Fruit fly (Drosophila melanogaster) whole organism, adult: Measurements from ENCODE around the gene Vsx1.

Experiments
- CG11617 ChIP-seq: fragments of 200-800 bp; sonication (Bioruptor generic); optimal IDR thresholded peaks from 2 replicates; lab custom pipeline; 2017; ENCODE audit warnings: mild to moderate bottlenecking, missing biosample characterization, missing genetic modification reagents, missing genetic modification characterization
- CG12768 ChIP-seq: fragments of 200-800 bp; sonication (Bioruptor generic); optimal IDR thresholded peaks from 2 replicates; lab custom pipeline; 2017; ENCODE audit warnings: missing biosample characterization, missing genetic modification characterization, mild to moderate bottlenecking, moderate library complexity, missing genetic modification reagents
- CG14711 ChIP-seq: fragments of 200-800 bp; sonication (Bioruptor generic); optimal IDR thresholded peaks from 2 replicates; lab custom pipeline; 2018; ENCODE audit warnings: missing biosample characterization, mild to moderate bottlenecking, missing genetic modification characterization, moderate library complexity
- CG1620 ChIP-seq: fragments of 200-800 bp; sonication (Bioruptor generic); optimal IDR thresholded peaks from 2 replicates; lab custom pipeline; 2016; ENCODE audit warnings: missing biosample characterization, missing genetic modification characterization
- CG33017 ChIP-seq: fragments of 200-800 bp; sonication (Bioruptor generic); optimal IDR thresholded peaks from 2 replicates; lab custom pipeline; 2018; ENCODE audit warnings: missing biosample characterization, mild to moderate bottlenecking, missing genetic modification characterization, moderate library complexity
- CG5204 ChIP-seq: fragments of 200-800 bp; sonication (Bioruptor generic); optimal IDR thresholded peaks from 2 replicates; lab custom pipeline; 2016; ENCODE audit warnings: missing biosample characterization, missing genetic modification characterization
- CG7045 ChIP-seq: fragments of 200-800 bp; sonication (Bioruptor generic); optimal IDR thresholded peaks from 2 replicates; lab custom pipeline; 2017; ENCODE audit warnings: missing biosample characterization, mild to moderate bottlenecking, missing genetic modification characterization
- CG7101 ChIP-seq: fragments of 200-800 bp; sonication (Bioruptor generic); optimal IDR thresholded peaks from 2 replicates; lab custom pipeline; 2018; ENCODE audit warnings: missing biosample characterization, mild to moderate bottlenecking, missing genetic modification characterization, moderate library complexity
- Clk ChIP-seq: fragments of 200-800 bp; sonication (Bioruptor generic); optimal IDR thresholded peaks from 2 replicates; lab custom pipeline; 2017; ENCODE audit warnings: missing biosample characterization, missing genetic modification characterization
- Crg-1 ChIP-seq: fragments of 200-800 bp; sonication (Bioruptor generic); optimal IDR thresholded peaks from 2 replicates; lab custom pipeline; 2016; ENCODE audit warnings: missing biosample characterization, missing genetic modification characterization
- Hr96 ChIP-seq: fragments of 200-800 bp; sonication (Bioruptor generic); optimal IDR thresholded peaks from 2 replicates; lab custom pipeline; 2016; ENCODE audit warnings: missing biosample characterization, missing genetic modification characterization
- Mnt ChIP-seq: fragments of 200-800 bp; sonication (Bioruptor generic); optimal IDR thresholded peaks from 2 replicates; lab custom pipeline; 2016; ENCODE audit warnings: missing biosample characterization, mild to moderate bottlenecking, missing genetic modification characterization
- bab1 ChIP-seq: fragments of 200-800 bp; sonication (Bioruptor generic); optimal IDR thresholded peaks from 3 replicates; lab custom pipeline; 2019; ENCODE audit warnings: missing biosample characterization, mild to moderate bottlenecking, missing genetic modification characterization, moderate library complexity
- cic ChIP-seq: fragments of 200-800 bp; sonication (Bioruptor generic); optimal IDR thresholded peaks from 2 replicates; lab custom pipeline; 2017; ENCODE audit warnings: missing biosample characterization, mild to moderate bottlenecking, missing genetic modification characterization, moderate library complexity
- cnc ChIP-seq, 2 experiments: fragments of >200 bp; optimal IDR thresholded peaks; 2 replicates each; lab custom pipeline; 2017
- kay ChIP-seq: fragments of 200-800 bp; sonication (Bioruptor generic); peaks from one replicate; lab custom pipeline; 2016; ENCODE audit warnings: missing biosample characterization, missing genetic modification characterization, borderline replicate concordance
- ovo ChIP-seq: fragments of 200-800 bp; sonication (Bioruptor generic); optimal IDR thresholded peaks from 2 replicates; lab custom pipeline; 2016; ENCODE audit warnings: missing biosample characterization, missing genetic modification characterization
- pad ChIP-seq: fragments of 200-800 bp; sonication (Bioruptor generic); optimal IDR thresholded peaks from 3 replicates; lab custom pipeline; 2017; ENCODE audit warnings: missing biosample characterization, missing genetic modification characterization, mild to moderate bottlenecking, moderate library complexity, missing genetic modification reagents
- tj ChIP-seq: fragments of 200-800 bp; sonication (Bioruptor generic); optimal IDR thresholded peaks from 3 replicates; lab custom pipeline; 2017; ENCODE audit warnings: missing biosample characterization, mild to moderate bottlenecking, missing genetic modification characterization, moderate library complexity
- toe ChIP-seq: fragments of 200-800 bp; sonication (Bioruptor generic); optimal IDR thresholded peaks from 2 replicates; lab custom pipeline; 2016; ENCODE audit warnings: missing biosample characterization, missing genetic modification characterization

Vsx1 gene

DNA sequence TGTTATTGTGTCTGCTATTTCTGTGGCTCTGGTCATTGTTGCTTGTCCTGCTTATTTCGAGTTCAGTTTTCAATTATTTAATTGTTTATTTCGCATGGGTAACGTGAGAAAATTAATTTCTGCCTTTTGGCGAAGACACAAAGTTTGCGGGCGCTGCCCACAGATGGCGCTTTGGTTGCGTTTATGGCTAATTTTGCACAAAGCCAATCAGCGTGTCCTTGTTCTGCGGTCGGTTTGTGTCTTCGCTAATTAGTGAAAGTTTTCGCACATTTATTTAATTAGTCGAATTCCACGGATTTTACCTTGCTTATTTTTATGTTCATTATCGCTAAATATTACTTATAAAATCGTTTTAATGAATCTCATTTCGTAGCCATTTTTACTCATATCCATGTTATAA, 30.7 kb upstream of the Vsx1 start:
- TF ChIP-seq CG7045 (GFP tag; lab: Kevin White, UChicago) (no peak), tj (GFP tag; lab: Kevin White, UChicago) (no peak), CG5204 (GFP tag; lab: Kevin White, UChicago) (no peak), cnc (optimal IDR thresholded peaks at IDR 0.05; lab: Kevin White, UChicago) (no peak), kay (no peak), CG14711 (tag; lab: Kevin White, UChicago) (no peak), Crg-1 (GFP tag; lab: Kevin White, UChicago) (no peak), CG11617 (no peak), CG12768 (no peak), bab1 (no peak), Clk (GFP tag; lab: Kevin White, UChicago) (no peak), Mnt (GFP tag; lab: Kevin White, UChicago) (no peak), CG1620 (GFP tag; lab: Kevin White, UChicago) (no peak), pad (GFP tag; lab: Kevin White, UChicago) (no peak)

DNA sequence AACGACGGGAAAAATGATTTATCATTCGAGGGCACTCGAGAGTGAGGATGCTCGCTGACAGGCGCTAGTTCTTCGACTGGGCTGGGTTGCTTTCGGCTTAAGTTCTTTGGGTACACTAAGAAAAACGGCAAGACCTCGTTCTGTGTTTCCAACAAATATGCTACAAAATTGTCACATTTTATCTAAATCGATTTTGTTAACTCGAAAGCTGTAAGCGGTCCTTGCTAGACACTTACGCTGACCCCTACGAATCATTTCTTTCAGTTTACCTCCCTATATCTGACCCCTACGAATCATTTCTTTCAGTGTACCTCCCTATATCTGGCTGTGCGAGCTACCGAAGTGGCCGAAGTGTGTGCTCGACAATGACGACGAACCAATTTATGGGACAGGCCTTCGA, 30.1 kb upstream of the Vsx1 start:
- TF ChIP-seq bab1 = no peak
- TF ChIP-seq cnc (optimal IDR thresholded peaks at IDR 0.05; lab: Kevin White, UChicago) = no peak
- TF ChIP-seq toe = no peak
- TF ChIP-seq pad (GFP tag; lab: Kevin White, UChicago) = no peak
- TF ChIP-seq Mnt (GFP tag; lab: Kevin White, UChicago) = no peak
- no peak for TF ChIP-seq kay
- no peak for TF ChIP-seq CG5204 (GFP tag; lab: Kevin White, UChicago)
- TF ChIP-seq CG1620 (GFP tag; lab: Kevin White, UChicago) = no peak
- TF ChIP-seq CG12768 = no peak
- TF ChIP-seq ovo (GFP tag; lab: Kevin White, UChicago) = no peak
- TF ChIP-seq Hr96 (GFP tag; lab: Kevin White, UChicago) = no peak
- no peak for TF ChIP-seq Crg-1 (GFP tag; lab: Kevin White, UChicago)
- TF ChIP-seq CG14711 (tag; lab: Kevin White, UChicago) = no peak
- TF ChIP-seq CG7101 (tag; lab: Kevin White, UChicago) = no peak
- no peak for TF ChIP-seq CG11617
- no peak for TF ChIP-seq Clk (GFP tag; lab: Kevin White, UChicago)
- no peak for TF ChIP-seq CG33017 (tag; lab: Kevin White, UChicago)
- TF ChIP-seq tj (GFP tag; lab: Kevin White, UChicago) = no peak
- TF ChIP-seq CG7045 (GFP tag; lab: Kevin White, UChicago) = no peak

DNA sequence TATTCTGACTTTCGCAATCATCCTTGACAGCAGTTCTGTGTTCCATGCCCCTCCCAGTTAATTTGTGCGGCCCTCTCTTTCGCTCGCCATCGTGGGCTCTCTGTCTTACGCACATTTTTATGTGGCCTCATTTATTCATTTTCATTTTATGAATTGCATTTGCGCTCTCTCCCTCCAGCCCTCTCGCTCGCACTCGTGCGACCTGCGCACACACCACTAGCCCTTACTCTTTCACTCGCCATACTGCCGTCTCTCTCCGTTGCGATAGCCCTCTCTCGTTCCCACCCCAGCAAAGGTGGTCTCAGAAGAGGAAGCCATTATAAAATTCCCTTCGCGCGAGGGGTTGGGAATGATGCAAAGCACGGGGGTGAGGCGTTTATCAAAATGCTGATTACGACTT, 14.6 kb upstream of the Vsx1 start:
- no peak for TF ChIP-seq Crg-1 (GFP tag; lab: Kevin White, UChicago)
- TF ChIP-seq pad (GFP tag; lab: Kevin White, UChicago) = peak; percentile 17

DNA sequence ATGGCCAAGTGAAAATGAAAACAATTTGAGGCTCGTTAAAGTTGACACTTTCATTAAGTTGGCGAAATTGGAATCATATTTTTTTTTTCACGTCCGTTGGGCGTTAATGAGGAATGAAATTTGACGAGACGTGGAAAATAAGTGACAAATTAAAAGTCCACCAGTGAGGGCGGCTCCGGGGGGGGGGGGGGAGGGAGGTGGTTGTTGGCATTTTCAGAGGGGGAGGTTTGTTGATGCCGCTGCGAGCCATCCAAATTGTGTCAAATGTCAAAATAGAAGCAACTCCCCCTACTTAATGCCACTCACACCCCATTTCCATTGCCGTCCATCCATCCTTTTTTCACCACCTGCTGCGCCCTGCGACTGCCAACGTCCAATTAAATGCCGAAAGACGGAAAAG, 7.0 kb upstream of the Vsx1 start:
- TF ChIP-seq pad (GFP tag; lab: Kevin White, UChicago) (no peak), ovo (GFP tag; lab: Kevin White, UChicago) (no peak), CG7045 (GFP tag; lab: Kevin White, UChicago) (no peak), CG7101 (tag; lab: Kevin White, UChicago) (no peak), Hr96 (GFP tag; lab: Kevin White, UChicago) (no peak), CG1620 (GFP tag; lab: Kevin White, UChicago) (no peak)

DNA sequence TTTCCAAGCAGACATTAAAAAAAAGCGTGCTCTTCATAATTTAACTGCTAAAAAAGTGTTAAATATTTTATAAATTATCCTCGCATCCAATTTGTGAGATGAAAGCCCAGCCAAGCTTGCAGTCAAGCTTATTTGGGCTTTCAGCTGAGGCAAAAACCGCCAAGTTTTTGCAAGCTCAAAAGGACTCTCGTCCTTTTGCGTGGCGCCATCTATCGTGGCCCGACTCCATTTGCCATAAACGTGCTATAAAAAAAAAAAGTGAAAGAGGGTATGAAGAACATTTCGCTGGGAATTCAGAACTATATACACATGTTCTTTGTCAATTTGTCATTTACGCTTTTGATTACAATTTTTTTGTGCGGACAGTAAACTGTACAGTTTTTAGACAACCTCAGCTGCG, 5.6 kb upstream of the Vsx1 start:
- no peak for TF ChIP-seq CG14711 (tag; lab: Kevin White, UChicago)
- no peak for TF ChIP-seq Crg-1 (GFP tag; lab: Kevin White, UChicago)
- peak; percentile 21 for TF ChIP-seq kay
- no peak for TF ChIP-seq cic
- TF ChIP-seq CG11617 = no peak
- TF ChIP-seq CG33017 (tag; lab: Kevin White, UChicago) = no peak

DNA sequence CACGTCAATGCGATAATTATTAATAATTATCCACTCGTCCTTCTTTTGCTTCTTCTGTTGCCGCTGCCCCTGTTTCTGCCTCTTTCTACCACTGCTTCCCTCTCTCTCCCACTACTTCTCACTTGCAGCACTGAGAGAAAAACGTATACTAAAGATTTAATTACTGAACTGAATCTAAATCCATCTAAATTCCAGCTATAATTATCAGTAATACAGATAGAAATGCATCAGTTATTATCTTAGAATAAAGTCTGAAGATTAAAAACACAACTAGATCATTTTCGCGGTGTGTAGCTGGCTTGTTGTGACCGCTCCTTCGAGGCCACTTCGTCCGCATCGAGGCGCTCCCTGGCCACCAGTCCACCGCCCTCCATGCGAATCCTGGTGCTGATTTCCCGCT, 4.1 kb upstream of the Vsx1 start:
- TF ChIP-seq bab1 (no peak), cnc (optimal IDR thresholded peaks at IDR 0.05; lab: Kevin White, UChicago) (no peak), Hr96 (GFP tag; lab: Kevin White, UChicago) (no peak), cic (no peak), Clk (GFP tag; lab: Kevin White, UChicago) (no peak), toe (no peak), CG33017 (tag; lab: Kevin White, UChicago) (no peak), tj (GFP tag; lab: Kevin White, UChicago) (no peak), ovo (GFP tag; lab: Kevin White, UChicago) (no peak), kay (no peak), CG7045 (GFP tag; lab: Kevin White, UChicago) (no peak), CG7101 (tag; lab: Kevin White, UChicago) (no peak), Mnt (GFP tag; lab: Kevin White, UChicago) (no peak), CG14711 (tag; lab: Kevin White, UChicago) (no peak), CG11617 (no peak), CG1620 (GFP tag; lab: Kevin White, UChicago) (no peak), pad (GFP tag; lab: Kevin White, UChicago) (no peak), CG5204 (GFP tag; lab: Kevin White, UChicago) (no peak), Crg-1 (GFP tag; lab: Kevin White, UChicago) (no peak), CG12768 (no peak)

DNA sequence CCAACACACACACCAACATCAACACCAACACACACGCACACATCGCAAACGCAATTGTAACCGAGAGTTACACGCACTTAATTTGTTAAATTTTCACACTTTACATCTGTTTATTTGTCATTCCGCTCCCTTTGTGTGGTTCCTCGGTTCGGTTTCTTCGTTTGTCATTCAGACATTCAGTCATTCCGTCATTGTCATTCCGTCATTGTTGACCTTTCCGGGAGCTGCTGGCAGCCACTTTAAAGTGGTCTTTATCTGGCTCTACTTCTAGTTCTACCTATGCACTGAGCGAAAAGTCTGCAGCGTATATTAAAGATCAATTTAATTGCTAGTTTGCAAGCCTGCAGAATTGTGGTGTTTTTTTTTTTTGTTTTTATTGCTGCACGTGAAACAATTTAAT, 2.5 kb downstream of the Vsx1 start:
- TF ChIP-seq Clk (GFP tag; lab: Kevin White, UChicago) (no peak), toe (no peak)
